Worm (Caenorhabditis elegans): ENCODE measurements around the gene cest-31.

cest-31 gene

ce11 chrV:6655174-6655573, 18.9 kb upstream of the cest-31 start, which contains the start of gene syx-18 (continued):
- TF ChIP-seq D2030.7 (GFP tag; IDR thresholded peaks at IDR 0.05): 0 out of 2 replicates have a peak, but pooled peaks have one; percentile 26
- TF ChIP-seq F39B2.1 (GFP tag; IDR thresholded peaks at IDR 0.05): 0 out of 2 replicates have a peak, but pooled peaks have one; percentile 9
- TF ChIP-seq hmg-20 (GFP tag; IDR thresholded peaks at IDR 0.05): no peak
- 0 out of 2 replicates have a peak, but pooled peaks have one; percentile 48 for TF ChIP-seq hsf-1 (GFP tag; IDR thresholded peaks at IDR 0.05)

ce11 chrV:6656451-6657115, 17.5 kb upstream of the cest-31 start, which contains the start of gene snb-1:
Gene snb-1 (minus strand): TSS chrV:6656501.
- TF ChIP-seq ceh-58 (GFP tag; IDR thresholded peaks at IDR 0.05) (no peak), lin-40 (tag; optimal IDR thresholded peaks at IDR 0.05) (peak; percentile 73), attf-5 (GFP tag; optimal IDR thresholded peaks at IDR 0.05) (peak; percentile 97), hlh-12 (tag; optimal IDR thresholded peaks at IDR 0.05) (no peak), fkh-3 (tag; optimal IDR thresholded peaks at IDR 0.05) (no peak), lin-54 (GFP tag; optimal IDR thresholded peaks at IDR 0.05) (peak; percentile 11), cebp-1 (GFP tag; IDR thresholded peaks at IDR 0.05) (peak; percentile 99), cebp-1 (tag; optimal IDR thresholded peaks at IDR 0.05) (peak; percentile 100), mel-28 (tag; optimal IDR thresholded peaks at IDR 0.05; ENCODE audit: borderline replicate concordance) (no peak), unc-130 (GFP tag; optimal IDR thresholded peaks at IDR 0.05) (no peak), tbx-9 (tag; optimal IDR thresholded peaks at IDR 0.05; ENCODE audit: borderline replicate concordance) (no peak), die-1 (tag; optimal IDR thresholded peaks at IDR 0.05) (no peak), madf-3 (GFP tag; IDR thresholded peaks at IDR 0.05) (no peak), F22D6.2 (tag; optimal IDR thresholded peaks at IDR 0.05) (no peak), hrde-1 (tag; optimal IDR thresholded peaks at IDR 0.05; ENCODE audit: borderline replicate concordance) (no peak), ztf-26 (tag; optimal IDR thresholded peaks at IDR 0.05) (peak; percentile 16), zfh-2 (GFP tag; conservative IDR thresholded peaks at IDR 0.05) (no peak), nhr-90 (tag; optimal IDR thresholded peaks at IDR 0.05) (no peak), hlh-26 (GFP tag; conservative IDR thresholded peaks at IDR 0.05) (no peak), egrh-3 (GFP tag; IDR thresholded peaks at IDR 0.05) (no peak), akir-1 (GFP tag; optimal IDR thresholded peaks at IDR 0.05) (no peak), dpl-1 (GFP tag; optimal IDR thresholded peaks at IDR 0.05) (no peak), nhr-80 (tag; optimal IDR thresholded peaks at IDR 0.05) (peak; percentile 2), F23B12.7 (tag; optimal IDR thresholded peaks at IDR 0.05; ENCODE audit: insufficient read depth) (peak; percentile 20), athp-1 (tag; optimal IDR thresholded peaks at IDR 0.05) (peak; percentile 66), snpc-3.4 (tag; optimal IDR thresholded peaks at IDR 0.05) (no peak), F10E7.11 (tag; optimal IDR thresholded peaks at IDR 0.05) (no peak), zim-3 (tag; optimal IDR thresholded peaks at IDR 0.05) (no peak), K11D2.4 (GFP tag; IDR thresholded peaks at IDR 0.05) (peak; percentile 23; the same call in 1 of the 2 replicates), hsf-1 (GFP tag; IDR thresholded peaks at IDR 0.05) (no peak), nhr-120 (GFP tag; IDR thresholded peaks at IDR 0.05) (no peak), dox-1 (GFP tag; IDR thresholded peaks at IDR 0.05) (peak; percentile 27; the same call in 1 of the 2 replicates), pbrm-1 (GFP tag; IDR thresholded peaks at IDR 0.05) (0 out of 2 replicates have a peak, but pooled peaks have one; percentile 22), ztf-28 (GFP tag; IDR thresholded peaks at IDR 0.05) (no peak), snpc-1.1 (tag; optimal IDR thresholded peaks at IDR 0.05; ENCODE audit: insufficient read depth) (no peak), nfya-1 (tag; optimal IDR thresholded peaks at IDR 0.05; ENCODE audit: borderline replicate concordance, insufficient read depth) (no peak), F39B2.1 (GFP tag; IDR thresholded peaks at IDR 0.05) (no peak), nfyb-1 (GFP tag; IDR thresholded peaks at IDR 0.05) (peak; percentile 43; the same call in 1 of the 2 replicates), somi-1 (GFP tag; optimal IDR thresholded peaks at IDR 0.05) (no peak), lir-1 (GFP tag; conservative IDR thresholded peaks at IDR 0.05) (no peak), mcd-1 (GFP tag; IDR thresholded peaks at IDR 0.05) (no peak), pha-4 (tag; optimal IDR thresholded peaks at IDR 0.05) (no peak), xnd-1 (tag; optimal IDR thresholded peaks at IDR 0.05) (no peak)
